Worm (Caenorhabditis elegans) whole organism, dauer: ENCODE measurements around the gene H10E21.1.

Experiments used
- unc-62 ChIP-seq: sonication (generic microtip); optimal IDR thresholded peaks from 2 replicates; lab custom pipeline; 2017; ENCODE audit warnings: missing biosample characterization, missing genetic modification reagents, missing genetic modification characterization

H10E21.1 gene

DNA sequence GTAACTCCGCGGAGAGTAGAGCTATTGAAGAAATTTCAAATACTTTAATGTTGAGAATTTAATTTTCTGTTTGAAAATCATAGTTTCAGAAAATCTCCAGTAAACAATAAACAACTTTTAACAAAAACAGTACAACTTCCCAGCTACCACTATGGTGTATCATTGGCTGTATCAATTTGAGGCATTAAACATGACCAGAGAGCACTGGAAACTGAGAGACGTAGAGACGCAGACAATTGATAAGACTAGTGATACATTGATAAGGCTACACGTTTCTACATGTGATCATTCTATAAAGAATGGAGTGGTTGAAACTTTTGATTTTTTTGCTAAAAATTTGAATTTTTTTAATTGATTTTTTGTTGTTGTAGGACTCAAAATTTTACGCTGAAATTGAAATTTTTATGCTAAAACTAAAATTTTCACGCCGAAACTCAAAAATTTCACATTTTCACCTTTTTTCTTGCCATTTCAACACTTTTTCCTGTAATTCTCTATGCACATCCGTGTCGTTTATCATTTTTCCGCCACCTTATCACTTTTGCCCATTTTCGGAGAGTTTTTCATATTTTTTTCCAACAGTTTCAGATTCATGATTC lies at the start of gene H10E21.1:
Gene H10E21.1, plus strand, starts transcription at position 549 of the 599 bp plus-strand sequence.
- TF ChIP-seq unc-62 (GFP tag; lab: Kevin White, UChicago) = no peak

DNA sequence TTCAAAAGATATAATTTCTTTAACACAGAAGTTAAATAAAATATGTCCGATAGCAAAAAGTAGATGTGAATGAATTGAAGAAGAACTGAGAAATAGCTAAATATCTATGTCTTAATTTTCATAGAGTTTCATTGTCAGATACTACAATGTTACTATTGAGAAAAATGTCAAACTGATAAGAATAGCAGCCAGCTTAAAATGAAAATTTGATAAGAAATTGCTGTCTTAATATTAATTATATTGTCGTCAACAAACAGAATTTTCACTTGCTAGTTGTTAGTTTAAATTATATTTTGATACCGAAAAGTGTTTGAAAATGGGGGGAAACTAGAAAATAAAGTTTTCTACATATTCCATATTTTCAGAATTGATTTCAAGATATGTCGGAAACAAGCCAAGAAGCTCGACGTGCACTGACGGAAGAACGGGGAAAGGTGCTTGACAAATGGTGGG lies 12.6 kb upstream of the H10E21.1 start, which contains the start of the genes fbxa-6, cTel54X.2 and npr-30:
Gene fbxa-6, minus strand, starts transcription at position 179 of the 453 bp plus-strand sequence.
Gene cTel54X.2, plus strand, starts transcription at position 360 of the 453 bp plus-strand sequence.
Gene npr-30, plus strand, starts transcription at position 403 of the 453 bp plus-strand sequence.
- no peak for TF ChIP-seq unc-62 (GFP tag; lab: Kevin White, UChicago)

DNA sequence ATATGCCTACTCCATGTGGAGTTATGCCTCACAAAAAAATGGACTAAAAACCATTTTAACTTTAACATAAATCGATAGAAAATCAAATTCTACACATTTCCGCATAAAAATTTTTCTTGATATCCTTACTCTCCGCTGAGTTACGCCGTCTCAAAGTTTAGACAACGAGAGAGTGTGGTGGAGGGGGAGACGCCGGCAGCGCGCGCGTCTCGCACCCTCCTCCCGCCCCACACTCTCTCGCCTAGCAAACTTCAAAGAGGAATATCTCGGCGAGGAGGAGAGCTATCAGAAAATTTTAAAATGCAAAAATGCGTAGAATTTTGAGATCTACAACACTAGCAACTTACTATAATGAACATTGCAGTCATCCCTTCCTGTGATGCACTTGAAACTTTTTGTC lies 1.4 kb upstream of the H10E21.1 start:
- no peak for TF ChIP-seq unc-62 (GFP tag; lab: Kevin White, UChicago)

DNA sequence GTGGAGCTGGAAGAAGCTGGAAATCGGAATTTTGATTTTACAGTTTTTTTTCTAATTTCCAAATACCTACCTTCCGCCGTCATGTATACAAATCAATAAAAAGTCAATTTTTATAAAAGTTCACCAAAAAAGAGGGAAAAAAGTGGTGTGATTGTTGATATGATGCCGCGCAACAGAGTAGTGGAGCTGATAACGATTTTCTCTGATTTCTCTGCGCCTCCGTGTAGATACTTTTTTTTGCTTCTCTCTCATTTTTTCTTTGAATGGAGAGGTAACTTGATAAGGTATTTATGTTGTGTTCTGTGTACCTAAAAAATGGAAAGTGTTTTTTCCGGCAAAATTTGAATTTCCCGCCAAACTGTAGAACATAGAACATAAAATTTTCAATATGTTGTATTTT lies 901 bp upstream of the H10E21.1 start, which contains the start of gene nhr-80:
Gene nhr-80, minus strand, starts transcription at position 199 of the 400 bp plus-strand sequence.
- TF ChIP-seq unc-62 (GFP tag; lab: Kevin White, UChicago) = no peak

DNA sequence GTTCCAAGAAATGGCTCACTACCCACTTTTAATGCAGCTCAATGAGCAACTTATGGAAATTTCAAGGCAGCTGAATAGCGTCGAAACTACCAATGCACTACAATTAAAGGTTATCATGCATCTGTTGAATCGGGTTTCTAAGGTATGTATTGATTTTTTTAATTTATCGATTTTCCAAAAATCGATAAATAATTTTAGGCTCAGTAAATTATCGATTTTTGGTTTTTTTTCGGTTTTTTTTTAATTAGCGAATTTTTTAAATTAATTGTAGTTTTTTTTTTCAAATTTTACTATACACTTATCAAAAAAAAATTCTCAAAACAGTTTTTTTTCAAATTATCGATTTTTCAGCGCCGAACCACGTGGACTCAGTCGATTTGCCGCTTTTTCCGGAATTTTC lies 1.2 kb downstream of the H10E21.1 start:
- no peak for TF ChIP-seq unc-62 (GFP tag; lab: Kevin White, UChicago)

DNA sequence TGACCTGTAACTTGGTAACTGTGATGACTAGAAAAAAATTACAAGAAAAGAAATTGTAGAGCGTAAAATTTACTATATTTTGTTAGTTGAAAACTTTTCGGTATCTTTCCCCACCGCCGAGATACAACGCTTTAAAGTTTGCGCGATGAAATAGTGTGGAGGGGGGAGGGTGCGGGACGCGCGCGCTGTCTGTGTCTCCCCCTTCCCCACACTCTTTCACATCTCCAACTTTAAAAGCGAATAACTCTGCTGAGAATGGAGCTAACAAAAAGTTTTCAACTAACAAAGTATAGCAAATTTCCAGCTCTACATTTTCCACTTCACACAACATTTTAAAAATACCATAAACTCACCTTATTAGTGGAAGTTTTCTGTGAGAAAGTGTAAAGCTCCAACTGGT lies 2.0 kb downstream of the H10E21.1 start:
- no peak for TF ChIP-seq unc-62 (GFP tag; lab: Kevin White, UChicago)

DNA sequence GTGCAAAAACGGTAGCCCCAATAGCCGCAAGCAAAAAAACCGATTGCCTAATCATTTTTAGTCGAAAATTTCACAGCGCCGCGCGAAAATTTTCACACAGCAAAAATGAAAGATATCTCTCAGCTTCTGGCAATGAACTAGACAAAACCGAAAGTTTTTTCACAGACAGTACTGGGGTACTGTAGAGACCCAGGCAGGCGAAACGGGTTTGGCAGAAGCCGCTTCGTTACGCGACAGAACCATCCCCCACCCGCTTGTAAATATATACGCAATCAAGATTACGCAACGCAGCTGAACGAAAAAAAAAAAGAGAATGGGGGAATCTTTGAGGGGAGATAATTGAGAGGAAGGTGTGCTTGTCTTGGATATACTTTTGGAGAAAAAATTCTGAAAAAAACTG lies 3.9 kb downstream of the H10E21.1 start, which contains the start of gene H10E21.4:
Gene H10E21.4, minus strand, starts transcription at position 167 of the 400 bp plus-strand sequence.
- no peak for TF ChIP-seq unc-62 (GFP tag; lab: Kevin White, UChicago)

DNA sequence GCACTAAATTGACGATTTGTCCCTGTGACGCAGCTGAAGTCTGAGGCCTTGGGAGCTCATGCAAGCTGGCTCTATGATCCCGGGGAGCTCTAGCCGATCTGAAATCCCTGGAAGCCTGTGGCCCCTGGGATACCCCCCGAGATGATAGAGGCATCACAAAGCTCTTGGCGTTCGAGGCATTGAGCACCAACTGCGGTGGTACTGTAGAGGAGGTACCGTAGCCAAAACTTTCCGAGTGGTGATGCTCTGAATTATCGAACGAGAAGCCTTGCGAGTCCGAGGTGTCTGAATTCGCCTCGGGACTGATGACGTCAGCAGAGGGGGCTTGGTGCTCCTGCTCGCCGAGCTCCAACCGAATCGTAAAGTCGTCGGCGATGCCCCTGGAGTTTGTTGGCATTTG lies 5.7 kb downstream of the H10E21.1 start:
- no peak for TF ChIP-seq unc-62 (GFP tag; lab: Kevin White, UChicago)

DNA sequence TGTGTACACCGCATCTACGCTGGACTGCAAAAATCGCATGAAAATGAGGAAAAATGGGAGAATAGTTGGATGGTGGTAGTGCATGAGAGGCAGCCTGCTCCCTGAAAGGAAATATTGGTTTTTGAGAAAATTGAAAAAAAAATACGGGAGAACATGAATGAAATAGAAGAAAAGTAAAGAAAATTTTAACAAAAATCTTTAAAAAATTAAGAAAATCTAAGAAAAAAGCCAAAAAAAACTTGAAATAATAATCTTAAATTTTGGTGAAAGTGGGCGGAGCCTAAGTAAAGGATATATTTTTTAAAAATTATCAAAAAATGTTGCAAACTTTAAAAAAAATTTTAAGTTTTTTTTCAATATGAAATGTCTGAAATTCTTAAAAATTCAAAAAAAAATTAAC lies 8.3 kb downstream of the H10E21.1 start, which contains the start of gene H10E21.5:
Gene H10E21.5, minus strand, starts transcription at position 101 of the 400 bp plus-strand sequence.
- no peak for TF ChIP-seq unc-62 (GFP tag; lab: Kevin White, UChicago)

DNA sequence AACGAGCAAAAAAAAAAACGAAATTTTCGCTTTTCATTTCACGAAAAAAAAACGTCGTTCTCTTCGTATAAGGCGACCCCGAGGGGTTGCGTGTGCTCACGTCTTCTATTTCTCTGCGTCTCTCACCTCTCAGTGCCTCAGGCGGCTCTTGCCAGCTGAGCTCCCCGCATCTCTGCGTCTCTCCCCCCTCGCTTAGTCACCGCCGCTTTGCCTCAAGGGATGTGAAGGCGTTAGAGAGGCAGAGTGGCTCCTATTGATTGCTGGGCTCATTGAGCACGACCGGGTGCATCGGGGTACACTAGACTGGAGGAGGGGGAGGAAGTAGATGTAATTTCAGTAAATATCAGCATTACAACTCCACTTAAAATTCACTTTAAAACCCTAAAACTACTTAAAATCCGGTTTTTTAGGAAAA lies 10.0 kb downstream of the H10E21.1 start:
- TF ChIP-seq unc-62 (GFP tag; lab: Kevin White, UChicago) = no peak

DNA sequence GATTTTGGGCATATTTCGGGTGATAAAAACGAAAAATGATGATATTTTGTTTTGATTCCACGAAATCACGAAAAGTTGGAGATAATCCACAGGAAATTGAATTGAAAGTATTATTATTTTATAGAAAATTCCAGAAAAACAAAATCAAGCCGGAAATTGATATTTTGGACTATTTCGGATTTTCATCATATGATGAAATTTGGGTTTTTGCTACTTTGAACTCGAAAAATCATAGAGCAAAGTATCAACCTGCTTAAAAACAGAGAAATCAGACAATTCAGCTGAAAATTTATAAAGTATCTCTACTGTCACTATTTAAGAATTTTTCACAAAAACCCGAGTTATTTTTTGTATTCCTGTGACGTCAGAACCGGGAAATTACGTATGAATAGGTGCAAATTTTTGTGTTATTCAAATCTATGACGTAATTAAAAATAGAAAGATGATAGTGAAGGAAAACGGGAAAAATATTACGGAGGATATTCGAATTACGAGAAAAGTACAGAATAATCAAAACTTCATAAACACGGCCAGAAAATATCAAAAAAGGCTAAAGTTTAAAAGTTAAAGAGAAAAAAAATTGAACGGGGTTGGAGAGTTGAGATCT lies 11.9 kb downstream of the H10E21.1 start:
- no peak for TF ChIP-seq unc-62 (GFP tag; lab: Kevin White, UChicago)

DNA sequence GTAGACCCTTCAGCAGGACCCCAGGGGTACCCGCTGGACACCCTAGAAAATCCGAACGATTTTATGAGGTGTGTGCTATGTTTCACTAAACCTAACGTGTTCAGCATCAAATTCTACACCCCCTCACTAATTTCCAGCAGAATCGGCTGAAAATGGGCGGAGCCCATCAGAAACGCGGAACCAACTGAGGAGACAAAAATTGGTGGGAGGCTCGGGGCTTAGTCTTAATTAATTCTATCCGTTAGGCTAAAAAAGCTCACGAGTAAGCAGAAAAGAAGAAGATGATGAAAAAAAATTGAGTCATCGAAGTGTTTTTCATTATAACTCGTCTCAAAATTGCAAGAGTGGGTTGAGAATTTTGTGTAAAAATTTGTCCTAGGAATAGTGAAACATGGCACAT lies 13.3 kb downstream of the H10E21.1 start:
- TF ChIP-seq unc-62 (GFP tag; lab: Kevin White, UChicago) = no peak

DNA sequence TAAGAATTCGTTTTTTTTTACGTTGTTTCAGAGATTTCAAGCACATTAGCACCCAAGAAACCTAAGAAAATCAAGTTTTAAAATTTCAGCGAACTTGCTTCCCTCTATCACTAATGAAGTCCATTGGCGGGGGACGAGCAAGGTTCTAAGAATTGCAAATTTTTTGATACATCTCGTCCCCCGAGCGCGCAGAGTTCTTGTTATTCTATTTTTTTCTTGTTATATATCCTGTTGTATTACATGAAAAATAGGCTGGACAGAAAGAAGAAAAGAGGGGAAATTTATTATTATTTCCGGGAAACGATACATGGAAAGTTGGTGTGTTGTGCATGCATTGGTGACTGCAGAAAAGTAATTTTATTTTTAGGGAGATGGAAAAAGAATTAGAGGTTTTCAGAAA lies 14.1 kb downstream of the H10E21.1 start:
- TF ChIP-seq unc-62 (GFP tag; lab: Kevin White, UChicago) = no peak

DNA sequence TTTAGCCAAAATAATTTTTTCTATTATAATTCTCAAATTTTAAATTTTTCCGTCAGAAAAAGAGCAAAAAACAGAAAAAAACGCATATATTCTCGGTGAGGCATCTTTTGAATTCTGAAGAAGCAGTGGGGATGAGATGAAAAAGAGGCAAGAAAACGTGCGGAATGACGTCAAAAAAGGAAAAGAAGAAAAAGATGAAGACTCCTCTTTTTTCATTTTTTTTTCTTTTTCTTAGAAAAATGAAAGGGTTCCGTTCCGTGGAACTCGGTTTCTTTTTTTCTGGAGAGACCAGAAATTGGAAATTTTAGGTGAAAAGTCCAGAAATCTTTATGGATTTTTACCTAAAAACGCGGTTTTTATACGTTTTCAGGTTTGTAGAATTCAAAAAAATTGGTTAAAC lies 14.8 kb downstream of the H10E21.1 start:
- TF ChIP-seq unc-62 (GFP tag; lab: Kevin White, UChicago) = no peak

DNA sequence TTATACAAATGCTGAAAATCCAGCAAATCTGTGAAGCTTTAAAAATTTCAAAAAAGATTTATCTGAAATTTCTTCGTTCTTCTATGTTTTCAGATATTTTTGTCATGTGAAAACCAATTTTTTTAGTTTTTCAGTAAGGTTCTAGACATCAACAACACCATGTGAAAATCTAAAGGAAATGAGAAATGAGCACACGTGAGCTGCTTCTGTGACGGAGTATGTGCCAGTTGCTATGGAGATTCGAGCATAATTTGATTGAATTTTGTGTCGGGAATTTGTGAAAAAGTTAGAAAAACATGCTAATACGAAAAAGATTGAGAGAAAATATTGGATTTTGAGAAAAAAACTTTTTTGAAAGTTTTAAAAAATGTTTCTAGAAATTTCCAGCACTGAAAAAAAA lies 16.0 kb downstream of the H10E21.1 start:
- TF ChIP-seq unc-62 (GFP tag; lab: Kevin White, UChicago) = no peak

DNA sequence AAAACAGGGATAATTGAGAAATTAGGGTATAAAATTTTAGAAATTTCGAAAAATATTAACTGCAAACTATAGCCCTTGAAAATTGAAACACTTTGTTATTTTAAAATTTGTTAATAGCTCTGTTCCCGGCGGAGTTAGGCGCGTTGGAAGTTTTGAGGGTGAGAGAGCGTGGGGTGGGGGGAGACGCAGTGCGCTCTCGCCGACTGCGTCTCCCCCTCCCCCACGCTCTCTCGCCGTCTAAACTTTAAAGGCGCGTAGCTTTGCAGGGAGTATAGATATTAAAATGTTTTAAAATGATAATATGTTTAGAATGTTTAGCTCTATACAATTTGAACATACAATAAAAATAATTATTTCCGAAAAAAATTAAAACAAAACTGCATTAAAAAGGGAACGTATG lies 17.7 kb downstream of the H10E21.1 start:
- no peak for TF ChIP-seq unc-62 (GFP tag; lab: Kevin White, UChicago)

DNA sequence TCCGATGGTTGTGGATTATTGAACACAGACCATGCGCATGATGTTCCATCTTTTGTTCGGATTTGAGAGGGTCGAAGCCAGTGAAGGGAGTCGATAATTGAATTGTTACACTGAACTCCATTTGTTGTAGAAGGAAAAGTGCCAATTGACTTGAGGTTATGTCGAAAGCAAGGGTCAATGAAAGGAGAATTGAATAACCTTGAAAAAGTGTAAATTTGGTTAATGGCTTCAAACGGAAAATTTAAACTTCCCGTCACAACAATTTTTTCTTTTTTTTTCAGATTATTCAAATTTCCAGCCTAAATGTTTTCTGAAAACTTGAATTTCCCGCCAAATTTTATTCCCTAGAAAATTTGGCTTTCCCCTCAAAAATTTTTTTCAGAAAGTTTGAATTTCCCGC lies 22.5 kb downstream of the H10E21.1 start, which contains the start of gene clp-10:
Gene clp-10, minus strand, starts transcription at position 101 of the 400 bp plus-strand sequence.
- TF ChIP-seq unc-62 (GFP tag; lab: Kevin White, UChicago) = no peak
